Worm (Caenorhabditis elegans): Measurements from ENCODE around the gene C05D11.8.

C05D11.8 gene

ce11 chrIII:6427205-6427604 lies at the start of gene C05D11.8:
Gene C05D11.8 (minus strand): TSS chrIII:6427305.
- TF ChIP-seq D2030.7 (GFP tag; IDR thresholded peaks at IDR 0.05) (no peak), let-526 (GFP tag; IDR thresholded peaks at IDR 0.05) (no peak), F22D6.2 (tag; optimal IDR thresholded peaks at IDR 0.05) (no peak), rcor-1 (GFP tag; IDR thresholded peaks at IDR 0.05) (no peak), bed-2 (GFP tag; IDR thresholded peaks at IDR 0.05) (no peak), ets-4 (GFP tag; optimal IDR thresholded peaks at IDR 0.05) (no peak), lin-54 (GFP tag; optimal IDR thresholded peaks at IDR 0.05) (no peak)

DNA sequence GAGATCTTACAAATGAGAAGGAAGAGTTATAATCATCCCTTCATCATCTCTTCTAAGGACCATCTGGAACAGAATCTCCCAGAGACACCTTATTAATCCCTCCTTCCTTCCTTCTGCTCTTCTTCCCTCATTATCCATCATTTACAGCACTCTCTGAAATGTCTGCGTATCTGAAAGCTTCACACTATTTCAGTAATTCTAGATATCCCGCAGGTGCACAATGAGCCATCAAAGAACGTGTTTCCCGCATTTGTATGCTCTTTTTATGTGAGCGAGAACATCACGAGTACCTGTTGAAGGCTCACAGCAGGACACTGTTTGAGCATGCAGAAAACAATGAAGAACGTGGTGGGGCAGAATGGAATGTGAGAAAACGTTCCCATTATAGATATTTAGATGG lies 49.3 kb upstream of the C05D11.8 start:
- TF ChIP-seq F57A8.1 (GFP tag; optimal IDR thresholded peaks at IDR 0.05) (no peak), lin-26 (GFP tag; IDR thresholded peaks at IDR 0.05) (no peak), atf-7 (tag; optimal IDR thresholded peaks at IDR 0.05) (no peak), aptf-2 (GFP tag; conservative IDR thresholded peaks at IDR 0.05) (no peak), ztf-25 (GFP tag; IDR thresholded peaks at IDR 0.05) (no peak), F37B4.10 (GFP tag; IDR thresholded peaks at IDR 0.05) (no peak), B0035.1 (tag; optimal IDR thresholded peaks at IDR 0.05) (no peak), attf-6 (GFP tag; IDR thresholded peaks at IDR 0.05) (no peak), F57C9.4 (tag; optimal IDR thresholded peaks at IDR 0.05) (no peak), F49E8.2 (tag; optimal IDR thresholded peaks at IDR 0.05; ENCODE audit: insufficient read depth) (no peak), athp-1 (tag; optimal IDR thresholded peaks at IDR 0.05) (no peak), tbx-9 (tag; optimal IDR thresholded peaks at IDR 0.05; ENCODE audit: borderline replicate concordance) (no peak), akir-1 (GFP tag; optimal IDR thresholded peaks at IDR 0.05) (no peak), ztf-22 (GFP tag; optimal IDR thresholded peaks at IDR 0.05) (no peak), snpc-4 (GFP tag; optimal IDR thresholded peaks at IDR 0.05) (no peak), snpc-4 (tag; optimal IDR thresholded peaks at IDR 0.05) (no peak), Y67H2A.10 (GFP tag; conservative IDR thresholded peaks at IDR 0.05) (no peak), dpff-1 (tag; optimal IDR thresholded peaks at IDR 0.05) (no peak), dox-1 (GFP tag; IDR thresholded peaks at IDR 0.05) (no peak), C17E4.6 (GFP tag; IDR thresholded peaks at IDR 0.05) (no peak), lsl-1 (GFP tag; optimal IDR thresholded peaks at IDR 0.05) (no peak)

DNA sequence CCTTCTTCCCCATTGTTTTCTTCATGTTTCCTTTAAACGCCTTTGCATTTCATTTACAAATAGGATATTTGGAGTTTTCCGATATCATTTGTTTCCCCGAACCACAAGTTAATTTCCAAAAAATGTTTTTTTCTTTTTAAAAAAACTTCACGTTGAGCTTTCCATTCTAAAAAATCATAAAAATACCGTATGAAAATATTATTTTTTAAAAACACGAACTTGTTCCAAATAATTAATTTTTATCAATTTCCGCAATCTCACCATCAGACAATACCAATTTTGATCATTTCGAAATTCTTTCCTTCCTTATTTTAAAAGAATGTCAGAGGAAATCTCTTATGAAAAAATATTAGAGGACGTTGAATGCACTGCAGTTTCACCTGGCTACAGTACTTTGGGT lies 44.3 kb upstream of the C05D11.8 start, which contains the start of gene wht-6:
TSS of gene wht-6 (plus strand) at position 301 of the 400 bp plus-strand sequence.
- TF ChIP-seq hrde-1 (tag; optimal IDR thresholded peaks at IDR 0.05; ENCODE audit: borderline replicate concordance) (peak; percentile 27), C06A6.2 (GFP tag; conservative IDR thresholded peaks at IDR 0.05) (no peak), aptf-3 (GFP tag; IDR thresholded peaks at IDR 0.05) (no peak), B0019.2 (GFP tag; conservative IDR thresholded peaks at IDR 0.05) (no peak), aptf-2 (GFP tag; conservative IDR thresholded peaks at IDR 0.05) (no peak)

DNA sequence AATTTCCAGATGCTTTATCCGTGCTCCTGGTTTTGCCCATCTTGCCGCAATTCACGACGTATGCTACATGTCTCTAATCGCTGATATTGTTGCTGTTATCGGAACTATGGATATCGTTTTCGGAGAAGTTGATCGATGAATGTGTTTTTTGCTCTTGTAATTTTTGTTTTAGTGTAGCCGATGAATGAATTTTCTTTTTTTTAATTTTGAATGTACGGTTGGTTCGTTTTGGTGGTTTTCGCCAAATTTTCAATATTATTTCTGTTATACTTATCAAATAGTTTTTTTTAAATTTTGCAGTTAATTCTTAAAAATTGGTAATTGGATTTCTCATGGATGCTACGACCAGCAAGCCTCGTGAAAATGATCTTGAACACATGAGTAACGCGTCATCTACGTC lies 39.9 kb upstream of the C05D11.8 start, which contains the start of gene T26A5.2:
TSS of gene T26A5.2 (plus strand) at position 301 of the 400 bp plus-strand sequence.
- no peak for TF ChIP-seq lsy-27 (tag; optimal IDR thresholded peaks at IDR 0.05; ENCODE audit: borderline replicate concordance, insufficient read depth)
- no peak for TF ChIP-seq nhr-90 (tag; optimal IDR thresholded peaks at IDR 0.05)
- no peak for TF ChIP-seq snpc-3.4 (tag; optimal IDR thresholded peaks at IDR 0.05)
- TF ChIP-seq nfyb-1 (GFP tag; IDR thresholded peaks at IDR 0.05) = no peak
- TF ChIP-seq zim-3 (tag; optimal IDR thresholded peaks at IDR 0.05) = no peak
- TF ChIP-seq lsl-1 (GFP tag; optimal IDR thresholded peaks at IDR 0.05) = no peak
